Fruit fly (Drosophila melanogaster) whole organism, embryonic: ENCODE data around the gene CG32820.
"Not testable (repeated sequence)": the region's sequence is repeated elsewhere in the genome, so short reads cannot be mapped to it uniquely, and the experiment has no call there.

Source experiments
- Asciz ChIP-seq: fragments of 200-800 bp; sonication (Bioruptor generic); optimal IDR thresholded peaks from 2 replicates; lab custom pipeline; 2017; ENCODE audit warnings: missing biosample characterization, mild to moderate bottlenecking, missing genetic modification characterization, missing genetic modification reagents
- CG15601 ChIP-seq: fragments of 200-800 bp; sonication (Bioruptor generic); optimal IDR thresholded peaks from 3 replicates; lab custom pipeline; 2019; ENCODE audit warnings: missing biosample characterization, mild to moderate bottlenecking, missing genetic modification characterization, moderate library complexity
- CG2199 ChIP-seq: fragments of 200-800 bp; sonication (Bioruptor generic); IDR thresholded peaks from 3 replicates; pipeline ENCODE4 v1.3.6; 2022; ENCODE audit warnings: missing biosample characterization, missing genetic modification characterization
- CG31224 ChIP-seq: fragments of 200-800 bp; sonication (Bioruptor generic); IDR thresholded peaks from 2 replicates; pipeline ENCODE4 v1.3.6; 2022; ENCODE audit warnings: missing biosample characterization, missing genetic modification characterization
- CG3281 ChIP-seq: fragments of 200-800 bp; sonication (Bioruptor generic); optimal IDR thresholded peaks from 3 replicates; lab custom pipeline; 2017; ENCODE audit warnings: missing biosample characterization, mild to moderate bottlenecking, missing genetic modification characterization
- CG8924 ChIP-seq: fragments of 200-800 bp; optimal IDR thresholded peaks from 3 replicates; lab custom pipeline; 2019; ENCODE audit warnings: missing biosample characterization, mild to moderate bottlenecking, missing genetic modification characterization, moderate library complexity
- CHES-1-like ChIP-seq: fragments of 200-800 bp; sonication (Bioruptor generic); optimal IDR thresholded peaks from 2 replicates; lab custom pipeline; 2016; ENCODE audit warnings: missing biosample characterization, missing genetic modification characterization
- Dip2 ChIP-seq: fragments of 200-800 bp; sonication (Bioruptor generic); IDR thresholded peaks from 2 replicates; pipeline ENCODE4 v1.3.6; 2022; ENCODE audit warnings: missing biosample characterization, missing genetic modification characterization
- Drgx ChIP-seq: fragments of 200-800 bp; sonication (Bioruptor generic); IDR thresholded peaks from 2 replicates; pipeline ENCODE4 v1.3.6; 2022; ENCODE audit warnings: missing biosample characterization, missing genetic modification characterization
- Lhr ChIP-seq: fragments of 200-800 bp; sonication (Bioruptor generic); optimal IDR thresholded peaks from 3 replicates; lab custom pipeline; 2017; ENCODE audit warnings: mild to moderate bottlenecking, missing biosample characterization, missing genetic modification reagents, missing genetic modification characterization
- Lpt ChIP-seq: fragments of >200 bp; optimal IDR thresholded peaks from 2 replicates; lab custom pipeline; 2018; ENCODE audit warnings: missing biosample characterization, missing genetic modification characterization
- MBD-R2 ChIP-seq: fragments of 200-800 bp; sonication (Bioruptor generic); IDR thresholded peaks from 2 replicates; pipeline ENCODE4 v1.3.6; 2022; ENCODE audit warnings: missing biosample characterization, missing genetic modification characterization
- NFAT ChIP-seq: fragments of 200-800 bp; sonication (Bioruptor generic); IDR thresholded peaks from 2 replicates; pipeline ENCODE4 v1.3.6; 2022; ENCODE audit warnings: missing biosample characterization, missing genetic modification characterization
- Ptx1 ChIP-seq: fragments of 200-800 bp; sonication (Bioruptor generic); IDR thresholded peaks from 2 replicates; pipeline ENCODE4 v1.3.6; 2022; ENCODE audit warnings: missing biosample characterization, missing genetic modification characterization
- Rfx ChIP-seq: fragments of 200-800 bp; sonication (Bioruptor generic); IDR thresholded peaks from 2 replicates; pipeline ENCODE4 v1.3.6; 2022; ENCODE audit warnings: missing biosample characterization, missing genetic modification characterization
- Usf ChIP-seq: fragments of 200-800 bp; sonication (Bioruptor generic); optimal IDR thresholded peaks from 2 replicates; lab custom pipeline; 2017; ENCODE audit warnings: missing genotype, missing biosample characterization, missing genetic modification characterization
- Xrp1 ChIP-seq: fragments of 200-800 bp; sonication (Bioruptor generic); IDR thresholded peaks from 2 replicates; pipeline ENCODE4 v1.3.6; 2022; ENCODE audit warnings: missing biosample characterization, missing genetic modification characterization
- al ChIP-seq: fragments of 200-800 bp; sonication (Bioruptor generic); IDR thresholded peaks from 2 replicates; pipeline ENCODE4 v1.3.6; 2022; ENCODE audit warnings: missing biosample characterization, missing genetic modification characterization
- bbx ChIP-seq: fragments of 200-800 bp; sonication (Bioruptor generic); IDR thresholded peaks from 2 replicates; pipeline ENCODE4 v1.3.6; 2022; ENCODE audit warnings: missing biosample characterization, missing genetic modification characterization; ENCODE audit not compliant: partially characterized antibody
- bigmax ChIP-seq: fragments of 200-800 bp; sonication (Bioruptor generic); optimal IDR thresholded peaks from 2 replicates; lab custom pipeline; 2018; ENCODE audit warnings: missing biosample characterization, mild to moderate bottlenecking, missing genetic modification characterization
- fd64A ChIP-seq: fragments of 200-800 bp; sonication (Bioruptor generic); optimal IDR thresholded peaks from 3 replicates; lab custom pipeline; 2018; ENCODE audit warnings: missing biosample characterization, mild to moderate bottlenecking, missing genetic modification characterization
- grau ChIP-seq: fragments of 200-800 bp; optimal IDR thresholded peaks from 3 replicates; lab custom pipeline; 2019; ENCODE audit warnings: missing biosample characterization, mild to moderate bottlenecking, missing genetic modification characterization, moderate library complexity
- h ChIP-seq: fragments of >200 bp; optimal IDR thresholded peaks from 2 replicates; lab custom pipeline; 2017
- hkb ChIP-seq, 2 experiments: fragments of 200-800 bp in 1 of 2; fragments of >200 bp in 1 of 2; sonication (Bioruptor generic) in 1 of 2; IDR thresholded peaks in 1 of 2; optimal IDR thresholded peaks in 1 of 2; 2 replicates each; pipeline versions ENCODE4 v1.3.6 to Lab custom; 2017 to 2022; ENCODE audit warnings: missing biosample characterization in 1 of 2, missing genetic modification characterization in 1 of 2
- mld ChIP-seq: fragments of 200-800 bp; sonication (Bioruptor generic); IDR thresholded peaks from 3 replicates; pipeline ENCODE4 v1.3.6; 2022; ENCODE audit warnings: missing biosample characterization, missing genetic modification characterization; ENCODE audit not compliant: partially characterized antibody
- nerfin-2 ChIP-seq: fragments of 200-800 bp; sonication (Bioruptor generic); IDR thresholded peaks from 2 replicates; pipeline ENCODE4 v1.3.6; 2022; ENCODE audit warnings: missing biosample characterization, missing genetic modification characterization; ENCODE audit not compliant: partially characterized antibody
- odd ChIP-seq: fragments of 200-800 bp; sonication (Bioruptor generic); optimal IDR thresholded peaks from 2 replicates; lab custom pipeline; 2017; ENCODE audit warnings: missing biosample characterization, mild to moderate bottlenecking, missing genetic modification characterization
- prd ChIP-seq, 3 experiments: fragments of >200 bp in 2 of 3; fragments of 200-800 bp in 1 of 3; sonication (Bioruptor generic) in 1 of 3; optimal IDR thresholded peaks in 2 of 3; IDR thresholded peaks in 1 of 3; 2 replicates in 2 of 3; 3 replicates in 1 of 3; pipeline versions ENCODE4 v1.3.6 to Lab custom; 2017 to 2022; ENCODE audit warnings: missing biosample characterization in 1 of 3, missing genetic modification characterization in 1 of 3
- sob ChIP-seq: fragments of 200-800 bp; sonication (Bioruptor generic); IDR thresholded peaks from 2 replicates; pipeline ENCODE4 v1.3.6; 2022; ENCODE audit warnings: missing biosample characterization, missing genetic modification characterization
- usp ChIP-seq: fragments of >200 bp; optimal IDR thresholded peaks from 2 replicates; lab custom pipeline; 2017; ENCODE audit warnings: missing biosample characterization, missing genetic modification characterization
- vnd ChIP-seq: fragments of 200-800 bp; sonication (Bioruptor generic); IDR thresholded peaks from 3 replicates; pipeline ENCODE4 v1.3.6; 2022; ENCODE audit warnings: missing biosample characterization, missing genetic modification characterization; ENCODE audit not compliant: partially characterized antibody
- vvl ChIP-seq: fragments of 200-800 bp; sonication (Bioruptor generic); IDR thresholded peaks from 2 replicates; pipeline ENCODE4 v1.3.6; 2022; ENCODE audit warnings: missing biosample characterization, missing genetic modification characterization

Gene CG32820

DNA sequence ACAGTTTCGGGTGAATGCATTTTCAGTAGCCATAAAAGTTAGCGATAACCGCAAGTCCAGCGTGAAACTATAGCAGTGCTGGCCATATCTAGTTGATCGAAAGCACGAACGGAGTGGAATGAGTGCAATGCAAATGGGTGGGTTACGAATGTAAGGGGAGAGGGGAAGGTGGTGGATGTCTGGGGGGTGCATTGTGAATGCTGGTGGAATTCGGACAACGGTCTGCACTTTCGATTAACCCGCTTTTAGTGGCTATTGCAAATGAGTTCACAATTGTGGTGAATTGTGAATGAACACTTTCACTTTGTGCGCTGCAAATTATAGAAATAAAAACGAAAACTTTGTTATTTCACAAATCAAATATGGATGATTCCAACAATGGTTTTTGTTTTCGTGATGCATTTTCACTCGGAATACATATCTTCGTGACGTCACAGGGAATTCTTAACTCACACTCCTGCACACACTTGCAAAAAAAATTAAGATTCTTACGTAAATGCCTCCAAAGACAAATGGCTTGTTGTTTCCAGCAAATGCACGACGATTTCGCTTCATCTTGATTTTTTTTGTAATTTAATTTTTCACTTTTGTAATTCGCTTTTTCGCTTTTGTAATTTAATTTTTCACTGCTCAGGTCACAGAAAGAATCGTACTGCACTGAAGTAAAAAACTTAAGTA, 14.6 kb upstream of the CG32820 start, which contains the start of gene DIP1 (continued):
- TF ChIP-seq CG15601 (tag; lab: Kevin White, UChicago): no peak
- no peak for TF ChIP-seq bigmax
- no peak for TF ChIP-seq vnd (GFP tag; lab: Robert Waterston, UW)
- no peak for TF ChIP-seq Dip2 (GFP tag; lab: Robert Waterston, UW)
- TF ChIP-seq usp: no peak
- no peak for TF ChIP-seq hkb (optimal IDR thresholded peaks at IDR 0.05; lab: Kevin White, UChicago)
- TF ChIP-seq hkb (GFP tag; IDR thresholded peaks at IDR 0.05; lab: Robert Waterston, UW): peak; percentile 71
- TF ChIP-seq CG8924: peak; percentile 30
- TF ChIP-seq h: no peak
- no peak for TF ChIP-seq nerfin-2
- peak; percentile 21 for TF ChIP-seq CG3281 (GFP tag; lab: Kevin White, UChicago)
- TF ChIP-seq CHES-1-like (GFP tag; lab: Kevin White, UChicago): peak; percentile 11
- no peak for TF ChIP-seq Lpt (GFP tag; lab: Kevin White, UChicago)
- TF ChIP-seq grau (tag; lab: Kevin White, UChicago): peak; percentile 14
- TF ChIP-seq Usf (GFP tag; lab: Kevin White, UChicago): no peak
- TF ChIP-seq al (GFP tag; lab: Robert Waterston, UW): no peak
- TF ChIP-seq bbx (GFP tag; lab: Robert Waterston, UW): 0 out of 2 replicates have a peak, but pooled peaks have one; percentile 6
- no peak for TF ChIP-seq mld (GFP tag; lab: Robert Waterston, UW)

dm6 chrX:21623641-21624040, 8.6 kb upstream of the CG32820 start, which contains the start of gene CG32500:
Gene CG32500 (minus strand): TSS chrX:21623750.
- peak; percentile 78 for TF ChIP-seq MBD-R2 (GFP tag; lab: Robert Waterston, UW)
- TF ChIP-seq Drgx (GFP tag; lab: Robert Waterston, UW): 0 out of 2 replicates have a peak, but pooled peaks have one; percentile 13
- not testable (repeated sequence) for TF ChIP-seq hkb, prd (optimal IDR thresholded peaks at IDR 0.05; lab: Kevin White, UChicago)
- 0 out of 2 replicates have a peak, but pooled peaks have one; percentile 17 for TF ChIP-seq hkb (GFP tag; IDR thresholded peaks at IDR 0.05; lab: Robert Waterston, UW)
- 0 out of 2 replicates have a peak, but pooled peaks have one; percentile 9 for TF ChIP-seq vvl (GFP tag; lab: Robert Waterston, UW)
- TF ChIP-seq CG2199 (GFP tag; lab: Robert Waterston, UW): peak; percentile 22; the same call in 1 of the 3 replicates
- TF ChIP-seq Ptx1 (GFP tag; lab: Robert Waterston, UW): peak; percentile 38; the same call in 1 of the 2 replicates
- TF ChIP-seq al (GFP tag; lab: Robert Waterston, UW): peak; percentile 28; the same call in 1 of the 2 replicates
- TF ChIP-seq Xrp1 (GFP tag; lab: Robert Waterston, UW): 0 out of 2 replicates have a peak, but pooled peaks have one; percentile 7
- TF ChIP-seq Rfx (GFP tag; lab: Robert Waterston, UW): peak; percentile 57
- TF ChIP-seq sob (GFP tag; lab: Robert Waterston, UW): 0 out of 2 replicates have a peak, but pooled peaks have one; percentile 26
- TF ChIP-seq prd (GFP tag; IDR thresholded peaks at IDR 0.05; lab: Robert Waterston, UW): peak; percentile 46; the same call in 1 of the 3 replicates

DNA sequence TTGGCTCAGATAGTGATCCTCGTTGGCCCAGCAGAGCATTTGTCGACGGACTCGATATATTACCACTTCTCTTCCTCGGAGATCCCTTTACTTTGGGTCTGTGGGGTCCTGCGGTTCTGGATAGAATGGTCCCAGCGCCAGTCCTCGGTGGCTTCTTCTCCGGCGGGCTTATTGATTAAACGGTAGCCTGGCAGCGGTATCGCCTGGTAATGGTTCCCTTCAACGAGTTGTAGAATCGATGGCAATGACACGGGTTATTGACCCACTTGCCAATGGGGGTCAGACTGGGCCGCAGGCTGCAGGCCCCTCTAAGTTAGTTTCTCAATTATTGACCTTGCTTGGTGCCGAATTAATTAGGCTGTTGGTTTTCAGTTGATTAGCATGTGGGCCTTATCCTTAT, 6.0 kb upstream of the CG32820 start, which contains the start of gene CG32819:
Gene CG32819, minus strand, starts transcription at position 101 of the 400 bp plus-strand sequence.
- TF ChIP-seq CG31224 (GFP tag; lab: Robert Waterston, UW); Asciz (GFP tag; lab: Kevin White, UChicago); fd64A (GFP tag; lab: Kevin White, UChicago): not testable (repeated sequence)

DNA sequence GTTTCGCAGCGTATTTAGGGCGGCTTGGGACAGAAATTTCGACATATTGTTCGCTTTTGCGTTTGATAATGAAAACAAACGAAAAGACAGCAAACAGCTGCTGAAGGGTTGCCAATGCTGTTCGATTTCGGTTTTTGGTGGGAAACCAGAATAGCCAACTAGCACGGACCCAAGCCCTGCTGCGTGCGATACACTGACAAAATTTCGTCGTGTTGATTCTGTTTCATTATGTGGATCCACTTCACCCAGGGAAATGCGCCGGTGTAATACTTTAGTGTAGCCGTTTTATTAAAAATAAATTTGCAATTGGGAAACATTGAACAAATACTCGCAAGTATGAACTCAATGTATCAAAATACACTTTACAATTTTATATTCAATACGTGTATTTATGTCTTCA, 2.5 kb upstream of the CG32820 start, which contains the start of gene CG32857:
Gene CG32857, minus strand, starts transcription at position 101 of the 400 bp plus-strand sequence.
- not testable (repeated sequence) for TF ChIP-seq NFAT; Lhr (GFP tag; lab: Kevin White, UChicago); odd (GFP tag; lab: Kevin White, UChicago)
